Fruit fly (Drosophila melanogaster) whole organism, embryonic: ENCODE measurements around the gene Syp.
A peak's percentile ranks its signal among the peaks of the same experiment; 100 is the strongest.

ENCODE experiments used
- Aef1 ChIP-seq: fragments of 200-800 bp; sonication (Bioruptor generic); IDR thresholded peaks from 3 replicates; pipeline ENCODE4 v1.3.6; 2022; ENCODE audit warnings: missing biosample characterization, missing genetic modification characterization
- Atf3 ChIP-seq: fragments of 200-800 bp; sonication (Bioruptor generic); optimal IDR thresholded peaks from 3 replicates; lab custom pipeline; 2016; ENCODE audit warnings: missing biosample characterization, missing genetic modification characterization
- CG10431 ChIP-seq: fragments of 200-800 bp; sonication (Bioruptor generic); optimal IDR thresholded peaks from 3 replicates; lab custom pipeline; 2018; ENCODE audit warnings: missing biosample characterization, mild to moderate bottlenecking, missing genetic modification characterization
- CG11723 ChIP-seq: fragments of 200-800 bp; sonication (Bioruptor generic); optimal IDR thresholded peaks from 2 replicates; lab custom pipeline; 2017; ENCODE audit warnings: missing biosample characterization, mild to moderate bottlenecking, missing genetic modification characterization
- CG13123 ChIP-seq: fragments of 200-800 bp; sonication (Bioruptor generic); optimal IDR thresholded peaks from 2 replicates; lab custom pipeline; 2016; ENCODE audit warnings: missing biosample characterization, missing genetic modification characterization
- CG13287 ChIP-seq: fragments of 200-800 bp; sonication (Bioruptor generic); IDR thresholded peaks from 2 replicates; pipeline ENCODE4 v1.3.6; 2022; ENCODE audit warnings: missing biosample characterization, missing genetic modification characterization; ENCODE audit not compliant: partially characterized antibody
- CG13624 ChIP-seq: fragments of 200-800 bp; sonication (Bioruptor generic); optimal IDR thresholded peaks from 2 replicates; lab custom pipeline; 2016; ENCODE audit warnings: missing biosample characterization, missing genetic modification characterization
- CG14965 ChIP-seq: fragments of 200-800 bp; sonication (Bioruptor generic); optimal IDR thresholded peaks from 2 replicates; lab custom pipeline; 2016; ENCODE audit warnings: missing biosample characterization, missing genetic modification characterization, borderline replicate concordance
- CG1529 ChIP-seq: fragments of 200-800 bp; sonication (Bioruptor generic); optimal IDR thresholded peaks from 3 replicates; lab custom pipeline; 2018; ENCODE audit warnings: missing biosample characterization, missing genetic modification characterization
- CG15601 ChIP-seq: fragments of 200-800 bp; sonication (Bioruptor generic); optimal IDR thresholded peaks from 3 replicates; lab custom pipeline; 2019; ENCODE audit warnings: missing biosample characterization, mild to moderate bottlenecking, missing genetic modification characterization, moderate library complexity
- CG18599 ChIP-seq: fragments of 200-800 bp; sonication (Bioruptor generic); optimal IDR thresholded peaks from 3 replicates; lab custom pipeline; 2017; ENCODE audit warnings: missing biosample characterization, missing genetic modification characterization, mild to moderate bottlenecking, moderate library complexity, missing genetic modification reagents
- CG18764 ChIP-seq: fragments of 200-800 bp; sonication (Bioruptor generic); optimal IDR thresholded peaks from 3 replicates; lab custom pipeline; 2016; ENCODE audit warnings: missing biosample characterization, missing genetic modification characterization
- CG30431 ChIP-seq: fragments of 200-800 bp; sonication (Bioruptor generic); optimal IDR thresholded peaks from 2 replicates; lab custom pipeline; 2017; ENCODE audit warnings: missing biosample characterization, missing genetic modification characterization
- CG4282 ChIP-seq: fragments of 200-800 bp; sonication (Bioruptor generic); optimal IDR thresholded peaks from 2 replicates; lab custom pipeline; 2016; ENCODE audit warnings: missing biosample characterization, missing genetic modification characterization
- CG43689 ChIP-seq: fragments of 200-800 bp; sonication (Bioruptor generic); IDR thresholded peaks from 2 replicates; pipeline ENCODE4 v1.3.6; 2022; ENCODE audit warnings: missing biosample characterization, missing genetic modification characterization
- CG4707 ChIP-seq: fragments of 200-800 bp; sonication (Bioruptor generic); optimal IDR thresholded peaks from 2 replicates; lab custom pipeline; 2018; ENCODE audit warnings: missing biosample characterization, mild to moderate bottlenecking, missing genetic modification characterization, moderate library complexity
- CG7271 ChIP-seq: fragments of 200-800 bp; sonication (Bioruptor generic); optimal IDR thresholded peaks from 2 replicates; lab custom pipeline; 2018; ENCODE audit warnings: missing biosample characterization, mild to moderate bottlenecking, missing genetic modification characterization, moderate library complexity
- CG7556 ChIP-seq: fragments of 200-800 bp; sonication (Bioruptor generic); optimal IDR thresholded peaks from 2 replicates; lab custom pipeline; 2017; ENCODE audit warnings: missing biosample characterization, mild to moderate bottlenecking, missing genetic modification characterization
- CG9437 ChIP-seq: fragments of 200-800 bp; sonication (Bioruptor generic); optimal IDR thresholded peaks from 2 replicates; lab custom pipeline; 2018; ENCODE audit warnings: missing biosample characterization, mild to moderate bottlenecking, missing genetic modification characterization
- CG9727 ChIP-seq: fragments of 200-800 bp; sonication (Bioruptor generic); optimal IDR thresholded peaks from 3 replicates; lab custom pipeline; 2017; ENCODE audit warnings: missing biosample characterization, mild to moderate bottlenecking, missing genetic modification characterization
- CG9932 ChIP-seq: fragments of 200-800 bp; sonication (Bioruptor generic); IDR thresholded peaks from 2 replicates; pipeline ENCODE4 v1.3.6; 2022; ENCODE audit warnings: missing biosample characterization, missing genetic modification characterization
- CoRest ChIP-seq: fragments of 200-800 bp; sonication (Bioruptor generic); optimal IDR thresholded peaks from 3 replicates; lab custom pipeline; 2018; ENCODE audit warnings: missing biosample characterization, mild to moderate bottlenecking, missing genetic modification characterization, moderate library complexity
- Dp ChIP-seq: fragments of 200-800 bp; sonication (Bioruptor generic); optimal IDR thresholded peaks from 2 replicates; lab custom pipeline; 2018; ENCODE audit warnings: missing biosample characterization, mild to moderate bottlenecking, missing genetic modification characterization, moderate library complexity
- Ets65A ChIP-seq: fragments of 200-800 bp; sonication (Bioruptor generic); peaks from one replicate; lab custom pipeline; 2016; ENCODE audit warnings: missing biosample characterization, missing genetic modification characterization
- Hr51 ChIP-seq, 2 experiments: fragments of 200-800 bp; sonication (Bioruptor generic); optimal IDR thresholded peaks; 2 replicates in 1 of 2; 3 replicates in 1 of 2; lab custom pipeline; 2016 to 2018; ENCODE audit warnings: missing biosample characterization in 2 of 2, missing genetic modification characterization in 2 of 2, mild to moderate bottlenecking in 1 of 2, moderate library complexity in 1 of 2
- MBD-R2 ChIP-seq: fragments of 200-800 bp; sonication (Bioruptor generic); IDR thresholded peaks from 2 replicates; pipeline ENCODE4 v1.3.6; 2022; ENCODE audit warnings: missing biosample characterization, missing genetic modification characterization
- Mes4 ChIP-seq: fragments of 200-800 bp; sonication (Bioruptor generic); optimal IDR thresholded peaks from 2 replicates; lab custom pipeline; 2016; ENCODE audit warnings: missing biosample characterization, missing genetic modification characterization
- Nf-YC ChIP-seq: fragments of 200-800 bp; optimal IDR thresholded peaks from 3 replicates; lab custom pipeline; 2019; ENCODE audit warnings: missing biosample characterization, mild to moderate bottlenecking, missing genetic modification characterization, moderate library complexity
- Optix ChIP-seq: fragments of 200-800 bp; sonication (Bioruptor generic); IDR thresholded peaks from 3 replicates; pipeline ENCODE4 v1.3.6; 2022; ENCODE audit warnings: missing biosample characterization, missing genetic modification characterization
- Stat92E ChIP-seq, 3 experiments: fragments of >200 bp in 2 of 3; fragments of 200-800 bp in 1 of 3; sonication (Bioruptor generic) in 1 of 3; optimal IDR thresholded peaks; 2 replicates each; lab custom pipeline; 2017 to 2019; ENCODE audit warnings: missing biosample characterization in 3 of 3, missing genetic modification characterization in 3 of 3, mild to moderate bottlenecking in 1 of 3, moderate library complexity in 1 of 3
- Vsx1 ChIP-seq: fragments of 200-800 bp; sonication (Bioruptor generic); optimal IDR thresholded peaks from 2 replicates; lab custom pipeline; 2017; ENCODE audit warnings: missing biosample characterization, mild to moderate bottlenecking, missing genetic modification characterization, missing genetic modification reagents
- Xrp1 ChIP-seq: fragments of 200-800 bp; sonication (Bioruptor generic); IDR thresholded peaks from 2 replicates; pipeline ENCODE4 v1.3.6; 2022; ENCODE audit warnings: missing biosample characterization, missing genetic modification characterization
- amos ChIP-seq: fragments of 200-800 bp; sonication (Bioruptor generic); IDR thresholded peaks from 2 replicates; pipeline ENCODE4 v1.3.6; 2022; ENCODE audit warnings: missing biosample characterization, missing genetic modification characterization; ENCODE audit not compliant: partially characterized antibody
- ash1 ChIP-seq: fragments of 200-800 bp; sonication (Bioruptor generic); optimal IDR thresholded peaks from 2 replicates; lab custom pipeline; 2018; ENCODE audit warnings: missing biosample characterization, mild to moderate bottlenecking, missing genetic modification characterization
- bigmax ChIP-seq: fragments of 200-800 bp; sonication (Bioruptor generic); optimal IDR thresholded peaks from 2 replicates; lab custom pipeline; 2018; ENCODE audit warnings: missing biosample characterization, mild to moderate bottlenecking, missing genetic modification characterization
- btn ChIP-seq: fragments of 200-800 bp; sonication (Bioruptor generic); optimal IDR thresholded peaks from 2 replicates; lab custom pipeline; 2016; ENCODE audit warnings: missing biosample characterization, missing genetic modification characterization
- cas ChIP-seq: fragments of 200-800 bp; sonication (Bioruptor generic); IDR thresholded peaks from 2 replicates; pipeline ENCODE4 v1.3.6; 2022; ENCODE audit warnings: missing biosample characterization, missing genetic modification characterization
- dan ChIP-seq: fragments of 200-800 bp; sonication (Bioruptor generic); IDR thresholded peaks from 2 replicates; pipeline ENCODE4 v1.3.6; 2022; ENCODE audit warnings: missing biosample characterization, missing genetic modification characterization
- disco-r ChIP-seq: fragments of 200-800 bp; sonication (Bioruptor generic); optimal IDR thresholded peaks from 2 replicates; lab custom pipeline; 2016; ENCODE audit warnings: missing biosample characterization, missing genetic modification characterization
- dpn ChIP-seq, 2 experiments: fragments of 200-800 bp; sonication (Bioruptor generic); optimal IDR thresholded peaks; 3 replicates each; lab custom pipeline; 2016; ENCODE audit warnings: missing biosample characterization in 2 of 2, missing genetic modification characterization in 2 of 2
- en ChIP-seq: fragments of 200-800 bp; sonication (Bioruptor generic); optimal IDR thresholded peaks from 2 replicates; lab custom pipeline; 2016; ENCODE audit warnings: missing biosample characterization, missing genetic modification characterization
- fd64A ChIP-seq: fragments of 200-800 bp; sonication (Bioruptor generic); optimal IDR thresholded peaks from 3 replicates; lab custom pipeline; 2018; ENCODE audit warnings: missing biosample characterization, mild to moderate bottlenecking, missing genetic modification characterization
- fru ChIP-seq: fragments of >200 bp; optimal IDR thresholded peaks from 2 replicates; lab custom pipeline; 2017
- maf-S ChIP-seq: fragments of 200-800 bp; sonication (Bioruptor generic); optimal IDR thresholded peaks from 2 replicates; lab custom pipeline; 2016; ENCODE audit warnings: missing biosample characterization, missing genetic modification characterization
- pfk ChIP-seq: fragments of 200-800 bp; sonication (Bioruptor generic); optimal IDR thresholded peaks from 2 replicates; lab custom pipeline; 2018; ENCODE audit warnings: missing biosample characterization, mild to moderate bottlenecking, missing genetic modification characterization, moderate library complexity
- ranshi ChIP-seq: fragments of 200-800 bp; sonication (Bioruptor generic); IDR thresholded peaks from 2 replicates; pipeline ENCODE4 v1.3.6; 2022; ENCODE audit warnings: missing biosample characterization, missing genetic modification characterization
- scrt ChIP-seq: fragments of 200-800 bp; sonication (Bioruptor generic); optimal IDR thresholded peaks from 2 replicates; lab custom pipeline; 2018; ENCODE audit warnings: missing biosample characterization, mild to moderate bottlenecking, missing genetic modification characterization, moderate library complexity
- sens ChIP-seq: fragments of 200-800 bp; sonication (Bioruptor generic); peaks from one replicate; lab custom pipeline; 2016; ENCODE audit warnings: missing biosample characterization, missing genetic modification characterization
- slp2 ChIP-seq: fragments of 200-800 bp; sonication (Bioruptor generic); optimal IDR thresholded peaks from 2 replicates; lab custom pipeline; 2016; ENCODE audit warnings: missing biosample characterization, missing genetic modification characterization
- stwl ChIP-seq: fragments of 200-800 bp; sonication (Bioruptor generic); optimal IDR thresholded peaks from 3 replicates; lab custom pipeline; 2018; ENCODE audit warnings: missing biosample characterization, mild to moderate bottlenecking, missing genetic modification characterization, moderate library complexity
- tio ChIP-seq: fragments of 200-800 bp; sonication (Bioruptor generic); optimal IDR thresholded peaks from 2 replicates; lab custom pipeline; 2017; ENCODE audit warnings: missing biosample characterization, missing genetic modification characterization, inconsistent platforms
- zfh2 ChIP-seq: fragments of 200-800 bp; sonication (Bioruptor generic); optimal IDR thresholded peaks from 2 replicates; lab custom pipeline; 2016; ENCODE audit warnings: missing biosample characterization, missing genetic modification characterization

The Syp gene

dm6 chr3R:20833664-20834063, 77.1 kb downstream of the Syp start (continued):
- TF ChIP-seq CG9727 (GFP tag; lab: Kevin White, UChicago) = no peak
- no peak for TF ChIP-seq CG9437 (GFP tag; lab: Kevin White, UChicago)
- no peak for TF ChIP-seq ranshi (GFP tag; lab: Robert Waterston, UW)
- peak in 1 of 2 experiments; percentile 29 for TF ChIP-seq Hr51 (GFP tag; optimal IDR thresholded peaks at IDR 0.05; lab: Kevin White, UChicago)
- no peak for TF ChIP-seq CG9932
- TF ChIP-seq en (GFP tag; lab: Kevin White, UChicago) = peak; percentile 33
- peak; percentile 7 for TF ChIP-seq tio (GFP tag; lab: Kevin White, UChicago)
- TF ChIP-seq CG18764 (GFP tag; lab: Kevin White, UChicago) = no peak
- TF ChIP-seq CG4707 = no peak
- TF ChIP-seq CG13624 (GFP tag; lab: Kevin White, UChicago) = no peak
- no peak for TF ChIP-seq disco-r (GFP tag; lab: Kevin White, UChicago)
- no peak for TF ChIP-seq Vsx1
- no peak for TF ChIP-seq CG13287 (GFP tag; lab: Robert Waterston, UW)
- TF ChIP-seq amos (GFP tag; lab: Robert Waterston, UW) = no peak
- no peak for TF ChIP-seq btn (GFP tag; lab: Kevin White, UChicago)
- TF ChIP-seq CG30431 (GFP tag; lab: Kevin White, UChicago) = no peak
- TF ChIP-seq CG13123 (GFP tag; lab: Kevin White, UChicago) = no peak
- TF ChIP-seq fru (lab: Kevin White, UChicago) = no peak
- no peak for TF ChIP-seq CG11723 (GFP tag; lab: Kevin White, UChicago)
- no peak for TF ChIP-seq dan (GFP tag; lab: Robert Waterston, UW)
- no peak for TF ChIP-seq CG14965
- no peak for TF ChIP-seq pfk (GFP tag; lab: Kevin White, UChicago)
- TF ChIP-seq stwl (tag; lab: Kevin White, UChicago) = no peak
- peak; percentile 21 for TF ChIP-seq CoRest (tag; lab: Kevin White, UChicago)
- no peak for TF ChIP-seq fd64A (GFP tag; lab: Kevin White, UChicago)
- no peak for TF ChIP-seq Stat92E (GFP tag; optimal IDR thresholded peaks at IDR 0.05; lab: Kevin White, UChicago)
- no peak for TF ChIP-seq bigmax (GFP tag; lab: Kevin White, UChicago)
- TF ChIP-seq CG7556 (GFP tag; lab: Kevin White, UChicago) = no peak
- no peak for TF ChIP-seq CG4282
- no peak for TF ChIP-seq maf-S (GFP tag; lab: Kevin White, UChicago)
- TF ChIP-seq Ets65A (GFP tag; lab: Kevin White, UChicago) = peak; percentile 10
- TF ChIP-seq MBD-R2 (GFP tag; lab: Robert Waterston, UW) = no peak
- TF ChIP-seq cas (GFP tag; lab: Robert Waterston, UW) = no peak
- no peak for TF ChIP-seq Nf-YC (tag; lab: Kevin White, UChicago)
- TF ChIP-seq Aef1 (GFP tag; lab: Robert Waterston, UW) = no peak
- TF ChIP-seq zfh2 (GFP tag; lab: Kevin White, UChicago) = no peak
- TF ChIP-seq ash1 (GFP tag; lab: Kevin White, UChicago) = no peak
- no peak for TF ChIP-seq CG15601
- no peak for TF ChIP-seq CG43689 (GFP tag; lab: Robert Waterston, UW)
- no peak for TF ChIP-seq Optix (GFP tag; lab: Robert Waterston, UW)
- TF ChIP-seq CG7271 (tag; lab: Kevin White, UChicago) = no peak
- no peak for TF ChIP-seq scrt (GFP tag; lab: Kevin White, UChicago)
- no peak for TF ChIP-seq Atf3 (GFP tag; lab: Kevin White, UChicago)
- peak; percentile 80 for TF ChIP-seq sens
- peak; percentile 36 for TF ChIP-seq slp2 (GFP tag; lab: Kevin White, UChicago)
- no peak for TF ChIP-seq dpn (GFP tag; optimal IDR thresholded peaks at IDR 0.05; lab: Kevin White, UChicago)
- TF ChIP-seq CG10431 (GFP tag; lab: Kevin White, UChicago) = no peak
- no peak for TF ChIP-seq Xrp1
- TF ChIP-seq CG18599 (GFP tag; lab: Kevin White, UChicago) = no peak
- TF ChIP-seq CG1529 (GFP tag; lab: Kevin White, UChicago) = no peak
- no peak for TF ChIP-seq Dp (GFP tag; lab: Kevin White, UChicago)
- TF ChIP-seq Mes4 (GFP tag; lab: Kevin White, UChicago) = peak; percentile 9
